Fruit fly (Drosophila melanogaster) whole organism, adult: ENCODE data around the gene CG11997.

Source experiments
- CG11617 ChIP-seq: fragments of 200-800 bp; sonication (Bioruptor generic); optimal IDR thresholded peaks from 2 replicates; lab custom pipeline; 2017; ENCODE audit warnings: mild to moderate bottlenecking, missing biosample characterization, missing genetic modification reagents, missing genetic modification characterization
- CG12768 ChIP-seq: fragments of 200-800 bp; sonication (Bioruptor generic); optimal IDR thresholded peaks from 2 replicates; lab custom pipeline; 2017; ENCODE audit warnings: missing biosample characterization, missing genetic modification characterization, mild to moderate bottlenecking, moderate library complexity, missing genetic modification reagents
- CG14711 ChIP-seq: fragments of 200-800 bp; sonication (Bioruptor generic); optimal IDR thresholded peaks from 2 replicates; lab custom pipeline; 2018; ENCODE audit warnings: missing biosample characterization, mild to moderate bottlenecking, missing genetic modification characterization, moderate library complexity
- CG1620 ChIP-seq: fragments of 200-800 bp; sonication (Bioruptor generic); optimal IDR thresholded peaks from 2 replicates; lab custom pipeline; 2016; ENCODE audit warnings: missing biosample characterization, missing genetic modification characterization
- CG33017 ChIP-seq: fragments of 200-800 bp; sonication (Bioruptor generic); optimal IDR thresholded peaks from 2 replicates; lab custom pipeline; 2018; ENCODE audit warnings: missing biosample characterization, mild to moderate bottlenecking, missing genetic modification characterization, moderate library complexity
- CG5204 ChIP-seq: fragments of 200-800 bp; sonication (Bioruptor generic); optimal IDR thresholded peaks from 2 replicates; lab custom pipeline; 2016; ENCODE audit warnings: missing biosample characterization, missing genetic modification characterization
- CG7045 ChIP-seq: fragments of 200-800 bp; sonication (Bioruptor generic); optimal IDR thresholded peaks from 2 replicates; lab custom pipeline; 2017; ENCODE audit warnings: missing biosample characterization, mild to moderate bottlenecking, missing genetic modification characterization
- CG7101 ChIP-seq: fragments of 200-800 bp; sonication (Bioruptor generic); optimal IDR thresholded peaks from 2 replicates; lab custom pipeline; 2018; ENCODE audit warnings: missing biosample characterization, mild to moderate bottlenecking, missing genetic modification characterization, moderate library complexity
- Clk ChIP-seq: fragments of 200-800 bp; sonication (Bioruptor generic); optimal IDR thresholded peaks from 2 replicates; lab custom pipeline; 2017; ENCODE audit warnings: missing biosample characterization, missing genetic modification characterization
- Crg-1 ChIP-seq: fragments of 200-800 bp; sonication (Bioruptor generic); optimal IDR thresholded peaks from 2 replicates; lab custom pipeline; 2016; ENCODE audit warnings: missing biosample characterization, missing genetic modification characterization
- Hr96 ChIP-seq: fragments of 200-800 bp; sonication (Bioruptor generic); optimal IDR thresholded peaks from 2 replicates; lab custom pipeline; 2016; ENCODE audit warnings: missing biosample characterization, missing genetic modification characterization
- Mnt ChIP-seq: fragments of 200-800 bp; sonication (Bioruptor generic); optimal IDR thresholded peaks from 2 replicates; lab custom pipeline; 2016; ENCODE audit warnings: missing biosample characterization, mild to moderate bottlenecking, missing genetic modification characterization
- bab1 ChIP-seq: fragments of 200-800 bp; sonication (Bioruptor generic); optimal IDR thresholded peaks from 3 replicates; lab custom pipeline; 2019; ENCODE audit warnings: missing biosample characterization, mild to moderate bottlenecking, missing genetic modification characterization, moderate library complexity
- cic ChIP-seq: fragments of 200-800 bp; sonication (Bioruptor generic); optimal IDR thresholded peaks from 2 replicates; lab custom pipeline; 2017; ENCODE audit warnings: missing biosample characterization, mild to moderate bottlenecking, missing genetic modification characterization, moderate library complexity
- cnc ChIP-seq, 2 experiments: fragments of >200 bp; optimal IDR thresholded peaks; 2 replicates each; lab custom pipeline; 2017
- kay ChIP-seq: fragments of 200-800 bp; sonication (Bioruptor generic); peaks from one replicate; lab custom pipeline; 2016; ENCODE audit warnings: missing biosample characterization, missing genetic modification characterization, borderline replicate concordance
- ovo ChIP-seq: fragments of 200-800 bp; sonication (Bioruptor generic); optimal IDR thresholded peaks from 2 replicates; lab custom pipeline; 2016; ENCODE audit warnings: missing biosample characterization, missing genetic modification characterization
- pad ChIP-seq: fragments of 200-800 bp; sonication (Bioruptor generic); optimal IDR thresholded peaks from 3 replicates; lab custom pipeline; 2017; ENCODE audit warnings: missing biosample characterization, missing genetic modification characterization, mild to moderate bottlenecking, moderate library complexity, missing genetic modification reagents
- tj ChIP-seq: fragments of 200-800 bp; sonication (Bioruptor generic); optimal IDR thresholded peaks from 3 replicates; lab custom pipeline; 2017; ENCODE audit warnings: missing biosample characterization, mild to moderate bottlenecking, missing genetic modification characterization, moderate library complexity
- toe ChIP-seq: fragments of 200-800 bp; sonication (Bioruptor generic); optimal IDR thresholded peaks from 2 replicates; lab custom pipeline; 2016; ENCODE audit warnings: missing biosample characterization, missing genetic modification characterization

CG11997 gene

DNA sequence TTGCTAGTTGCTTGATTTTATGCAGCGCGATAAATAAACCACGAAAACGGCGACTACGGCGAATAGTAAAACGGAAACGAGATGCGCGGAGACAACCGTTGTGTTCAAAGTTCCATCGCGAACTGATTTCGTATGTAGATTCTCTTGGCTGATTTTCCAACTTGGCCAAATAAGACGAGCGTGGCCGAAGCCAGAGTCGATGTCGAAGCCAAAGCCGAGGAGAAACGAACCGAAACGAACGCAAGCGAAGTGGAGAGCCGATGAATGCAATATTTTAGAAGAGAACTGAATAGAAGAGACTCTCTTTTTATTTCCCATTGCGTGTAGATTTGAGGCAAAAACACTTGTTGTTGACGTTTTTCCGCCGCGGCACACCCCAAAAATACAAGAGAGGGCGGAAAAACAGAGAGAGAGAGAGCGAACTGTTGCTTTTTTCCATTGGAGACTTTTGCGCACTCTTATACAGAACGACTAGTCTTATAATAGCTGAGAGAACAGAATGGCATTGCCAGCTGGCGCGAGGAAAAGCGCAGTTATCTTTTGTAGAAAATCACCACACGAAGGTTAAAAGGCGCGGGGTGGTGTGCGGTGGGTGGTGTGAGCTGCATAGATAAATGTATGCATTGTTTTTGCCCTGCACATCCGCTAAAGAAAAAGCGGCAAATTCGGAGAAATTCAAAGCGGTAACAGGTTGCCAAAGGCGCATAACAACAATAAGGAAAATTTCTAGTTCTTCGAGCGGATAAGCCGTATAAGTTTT, 19.3 kb upstream of the CG11997 start:
- no peak for TF ChIP-seq Hr96 (GFP tag; lab: Kevin White, UChicago)
- no peak for TF ChIP-seq CG33017 (tag; lab: Kevin White, UChicago)
- peak; percentile 6 for TF ChIP-seq CG11617
- peak; percentile 29 for TF ChIP-seq tj (GFP tag; lab: Kevin White, UChicago)
- peak; percentile 2 for TF ChIP-seq bab1 (GFP tag; lab: Kevin White, UChicago)
- TF ChIP-seq CG12768: peak; percentile 86
- TF ChIP-seq CG7045 (GFP tag; lab: Kevin White, UChicago): no peak
- TF ChIP-seq CG7101 (tag; lab: Kevin White, UChicago): no peak
- no peak for TF ChIP-seq Crg-1
- no peak for TF ChIP-seq CG14711
- TF ChIP-seq kay (GFP tag; lab: Kevin White, UChicago): no peak
- TF ChIP-seq Mnt: no peak
- peak; percentile 19 for TF ChIP-seq cic (GFP tag; lab: Kevin White, UChicago)
- TF ChIP-seq CG1620 (GFP tag; lab: Kevin White, UChicago): no peak
- TF ChIP-seq pad (GFP tag; lab: Kevin White, UChicago): peak; percentile 46
- TF ChIP-seq ovo: no peak
- no peak for TF ChIP-seq toe (GFP tag; lab: Kevin White, UChicago)
- TF ChIP-seq CG5204: no peak
- no peak for TF ChIP-seq Clk (GFP tag; lab: Kevin White, UChicago)
- TF ChIP-seq cnc (optimal IDR thresholded peaks at IDR 0.05; lab: Kevin White, UChicago): no peak

DNA sequence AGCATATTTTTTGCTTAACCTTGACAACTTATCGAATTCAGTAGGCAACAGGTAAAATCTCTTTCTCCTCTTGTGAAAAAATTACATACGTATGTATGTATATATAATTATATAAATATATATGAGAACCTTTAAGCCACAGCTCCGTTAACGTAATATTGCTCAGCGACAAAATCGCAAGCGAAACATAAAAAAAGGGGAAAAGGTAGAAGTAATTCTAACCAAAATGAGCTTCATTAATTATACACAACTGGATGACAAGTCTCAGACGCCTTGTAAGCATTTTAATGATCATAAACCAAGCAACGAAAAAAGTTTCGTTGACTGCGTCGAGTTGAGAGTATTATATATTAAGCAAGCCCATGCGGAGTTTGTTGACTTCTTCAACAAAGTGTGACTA, 18.4 kb upstream of the CG11997 start:
- TF ChIP-seq tj (GFP tag; lab: Kevin White, UChicago) (peak; percentile 70), CG12768 (no peak), CG11617 (no peak), pad (GFP tag; lab: Kevin White, UChicago) (peak; percentile 84)

DNA sequence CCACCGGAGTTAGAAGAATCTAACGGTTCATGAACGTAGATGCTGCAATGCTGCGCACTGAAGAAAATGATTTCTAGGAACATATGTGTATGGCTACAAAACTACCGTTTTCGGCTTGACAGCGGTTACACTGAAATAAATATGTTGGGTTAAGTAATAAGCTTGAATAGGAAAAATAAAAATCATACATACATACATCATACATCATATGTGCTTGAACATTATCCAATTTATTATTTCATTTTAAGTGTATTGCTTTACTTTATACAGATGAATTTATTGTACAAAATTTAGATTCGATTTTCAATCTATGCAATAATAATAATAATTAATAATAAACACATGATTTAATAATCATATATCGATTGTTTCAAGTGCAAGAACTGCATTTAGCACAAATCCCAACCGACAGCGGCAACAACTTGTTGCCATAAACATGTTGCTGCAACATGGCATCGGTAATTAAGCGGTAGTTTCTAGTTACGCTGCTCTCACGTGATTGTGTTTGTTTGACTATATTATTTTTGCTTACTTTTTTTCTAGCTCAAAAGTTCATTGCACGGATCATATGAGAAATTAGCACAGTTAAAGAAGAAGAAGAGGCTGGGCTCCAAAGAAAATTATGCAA, 17.4 kb upstream of the CG11997 start:
- no peak for TF ChIP-seq Hr96 (GFP tag; lab: Kevin White, UChicago)
- no peak for TF ChIP-seq CG5204
- TF ChIP-seq CG7045 (GFP tag; lab: Kevin White, UChicago): no peak
- TF ChIP-seq ovo: no peak
- TF ChIP-seq kay (GFP tag; lab: Kevin White, UChicago): no peak
- TF ChIP-seq CG11617: no peak
- TF ChIP-seq Clk (GFP tag; lab: Kevin White, UChicago): no peak
- TF ChIP-seq tj (GFP tag; lab: Kevin White, UChicago): no peak
- no peak for TF ChIP-seq CG7101 (tag; lab: Kevin White, UChicago)
- no peak for TF ChIP-seq bab1 (GFP tag; lab: Kevin White, UChicago)
- TF ChIP-seq toe (GFP tag; lab: Kevin White, UChicago): no peak
- TF ChIP-seq cic (GFP tag; lab: Kevin White, UChicago): no peak
- no peak for TF ChIP-seq Crg-1
- no peak for TF ChIP-seq CG1620 (GFP tag; lab: Kevin White, UChicago)
- no peak for TF ChIP-seq cnc (optimal IDR thresholded peaks at IDR 0.05; lab: Kevin White, UChicago)
- no peak for TF ChIP-seq pad (GFP tag; lab: Kevin White, UChicago)
- TF ChIP-seq Mnt: no peak

DNA sequence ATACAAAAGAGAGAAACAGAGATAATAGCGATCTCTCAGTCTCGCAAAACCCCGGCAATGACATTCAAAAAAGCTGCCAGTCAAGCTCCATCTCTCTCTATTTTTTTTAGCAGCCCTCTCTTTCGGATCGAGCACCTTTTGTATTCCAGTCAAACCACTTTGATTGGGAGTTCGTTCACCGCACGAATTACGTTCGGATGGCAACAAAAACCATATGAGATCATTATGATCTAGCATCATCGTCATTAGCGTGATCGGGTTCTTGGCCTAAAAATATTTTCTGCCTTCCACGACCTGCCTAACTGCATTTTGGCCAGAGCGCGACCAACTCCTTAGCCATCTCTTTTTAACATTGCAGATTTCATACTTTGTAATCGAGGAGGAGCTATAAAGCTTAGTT, 16.9 kb upstream of the CG11997 start:
- TF ChIP-seq Crg-1 (no peak), CG7045 (GFP tag; lab: Kevin White, UChicago) (no peak), CG7101 (tag; lab: Kevin White, UChicago) (no peak), kay (GFP tag; lab: Kevin White, UChicago) (no peak)

DNA sequence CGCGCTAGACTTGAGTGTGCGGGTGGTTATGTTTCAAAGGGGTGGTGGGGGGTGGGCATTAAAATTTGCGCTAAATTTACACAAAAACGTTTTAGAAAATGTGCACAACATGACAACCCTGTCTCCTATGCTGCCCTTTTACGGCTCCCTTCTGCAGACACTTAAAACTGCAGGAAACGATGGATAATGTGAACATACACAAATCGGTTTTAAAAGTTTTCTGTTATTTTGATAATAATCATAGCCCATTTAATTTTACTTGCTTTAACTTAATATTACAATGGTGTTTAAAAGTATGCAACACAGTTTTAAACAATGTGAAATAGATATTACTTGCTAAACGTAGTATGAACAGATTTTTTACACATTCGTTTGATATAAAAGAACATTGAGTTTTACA, 9.3 kb upstream of the CG11997 start:
- no peak for TF ChIP-seq Mnt
- no peak for TF ChIP-seq CG1620 (GFP tag; lab: Kevin White, UChicago)
- no peak for TF ChIP-seq cic (GFP tag; lab: Kevin White, UChicago)

DNA sequence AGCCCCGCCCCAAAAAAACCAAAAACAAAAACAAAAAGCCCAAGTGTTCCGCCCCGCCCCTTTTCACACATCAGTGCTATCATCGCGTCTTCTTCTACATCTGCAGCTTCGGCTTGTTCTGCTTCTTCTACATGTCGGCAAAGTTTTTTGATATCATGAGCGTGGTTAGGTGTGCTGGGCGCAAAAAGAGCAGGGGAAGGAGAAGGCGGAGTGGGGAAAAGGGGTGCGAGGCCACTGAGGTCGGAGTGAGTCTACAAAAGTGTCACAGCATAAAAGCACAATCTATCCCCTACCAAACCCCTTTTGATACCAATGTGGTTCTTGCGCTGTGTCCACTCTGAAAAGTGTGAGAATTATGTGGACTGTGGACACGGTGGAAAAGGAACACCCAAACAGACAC, 6.1 kb upstream of the CG11997 start:
- TF ChIP-seq CG11617 (no peak), CG5204 (no peak), CG7101 (tag; lab: Kevin White, UChicago) (no peak), tj (GFP tag; lab: Kevin White, UChicago) (no peak), kay (GFP tag; lab: Kevin White, UChicago) (no peak), Mnt (no peak), CG14711 (no peak), Clk (GFP tag; lab: Kevin White, UChicago) (no peak), CG12768 (no peak), CG7045 (GFP tag; lab: Kevin White, UChicago) (no peak), ovo (no peak), Hr96 (GFP tag; lab: Kevin White, UChicago) (no peak), CG1620 (GFP tag; lab: Kevin White, UChicago) (no peak)

DNA sequence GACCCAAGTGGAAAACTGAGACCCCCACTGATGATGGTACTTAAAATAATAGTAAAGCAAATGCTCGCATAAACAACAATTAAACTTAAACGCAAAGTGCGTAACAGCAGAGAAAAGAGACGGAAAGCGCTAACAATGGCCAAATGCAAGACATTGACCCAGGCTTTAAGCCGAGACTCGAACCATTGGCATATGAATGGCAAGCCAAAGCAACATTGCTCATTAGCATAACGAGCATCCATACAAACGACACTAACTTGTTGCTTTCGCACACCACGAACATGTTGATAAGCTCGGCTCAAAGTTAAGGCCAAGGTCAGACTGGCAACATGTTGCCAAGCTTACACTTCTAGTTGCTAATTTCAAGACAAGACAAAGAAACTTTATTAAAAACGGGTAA, 2.5 kb upstream of the CG11997 start:
- TF ChIP-seq ovo (no peak), bab1 (GFP tag; lab: Kevin White, UChicago) (no peak), CG11617 (no peak), cic (GFP tag; lab: Kevin White, UChicago) (no peak), CG7101 (tag; lab: Kevin White, UChicago) (no peak), Crg-1 (no peak), CG1620 (GFP tag; lab: Kevin White, UChicago) (no peak), CG5204 (no peak), CG12768 (no peak), toe (GFP tag; lab: Kevin White, UChicago) (no peak), Mnt (no peak), pad (GFP tag; lab: Kevin White, UChicago) (no peak), cnc (optimal IDR thresholded peaks at IDR 0.05; lab: Kevin White, UChicago) (no peak)
